Worm (Caenorhabditis elegans) whole organism, young adult: ENCODE results near the gene taf-10.
A peak's percentile ranks its signal among the peaks of the same experiment; 100 is the strongest.

Experiments used
- B0261.1 ChIP-seq: sonication (generic microtip); optimal IDR thresholded peaks from 2 replicates; lab custom pipeline; 2016; ENCODE audit warnings: mild to moderate bottlenecking, missing genetic modification characterization, moderate library complexity, missing compliant biosample characterization
- B0336.3 ChIP-seq: fragments of 200-800 bp; sonication (Bioruptor generic); IDR thresholded peaks from 2 replicates; pipeline ENCODE4 v1.3.6; 2022; ENCODE audit warnings: missing genetic modification characterization, missing compliant biosample characterization
- C06A6.2 ChIP-seq: fragments of 200-800 bp; sonication (Bioruptor generic); conservative IDR thresholded peaks from 2 replicates; pipeline ENCODE4 v1.3.6; 2022; ENCODE audit warnings: missing genetic modification characterization, missing compliant biosample characterization
- D2030.7 ChIP-seq: fragments of 200-800 bp; sonication (Bioruptor generic); IDR thresholded peaks from 2 replicates; pipeline ENCODE4 v1.3.6; 2022; ENCODE audit warnings: missing genetic modification reagents, missing genetic modification characterization, missing compliant biosample characterization
- F22D6.2 ChIP-seq: sonication (generic microtip); optimal IDR thresholded peaks from 2 replicates; lab custom pipeline; 2016; ENCODE audit warnings: mild to moderate bottlenecking, missing genetic modification characterization, missing compliant biosample characterization
- F33H1.4 ChIP-seq: fragments of 200-800 bp; sonication (Bioruptor generic); IDR thresholded peaks from 2 replicates; pipeline ENCODE4 v1.3.6; 2022; ENCODE audit warnings: missing genetic modification reagents, missing genetic modification characterization, missing compliant biosample characterization
- F49E8.2 ChIP-seq: sonication (generic microtip); optimal IDR thresholded peaks from 3 replicates; lab custom pipeline; 2017; ENCODE audit warnings: missing genetic modification characterization, mild to moderate bottlenecking, missing compliant biosample characterization, antibody characterized with exemption, moderate library complexity; ENCODE audit not compliant: insufficient read depth
- F55B11.4 ChIP-seq: sonication (generic microtip); optimal IDR thresholded peaks from 2 replicates; lab custom pipeline; 2016; ENCODE audit warnings: missing compliant biosample characterization, missing genetic modification characterization, borderline replicate concordance; ENCODE audit not compliant: insufficient read depth
- Y53G8AR.9 ChIP-seq: fragments of 200-800 bp; sonication (Bioruptor generic); conservative IDR thresholded peaks from 2 replicates; pipeline ENCODE4 v1.3.6; 2022; ENCODE audit warnings: missing genetic modification reagents, missing genetic modification characterization, missing compliant biosample characterization
- aptf-2 ChIP-seq: fragments of 200-800 bp; sonication (Bioruptor generic); conservative IDR thresholded peaks from 2 replicates; pipeline ENCODE4 v1.3.6; 2022; ENCODE audit warnings: missing genetic modification reagents, missing genetic modification characterization, missing compliant biosample characterization
- aptf-3 ChIP-seq: fragments of 200-800 bp; sonication (Bioruptor generic); IDR thresholded peaks from 2 replicates; pipeline ENCODE4 v1.3.6; 2022; ENCODE audit warnings: missing genetic modification characterization, missing compliant biosample characterization
- attf-6 ChIP-seq: fragments of 200-800 bp; sonication (Bioruptor generic); IDR thresholded peaks from 2 replicates; pipeline ENCODE4 v1.3.6; 2022; ENCODE audit warnings: missing genetic modification reagents, missing genetic modification characterization, missing compliant biosample characterization
- ccch-3 ChIP-seq: fragments of 200-800 bp; sonication (Bioruptor generic); optimal IDR thresholded peaks from 2 replicates; lab custom pipeline; 2018; ENCODE audit warnings: mild to moderate bottlenecking, missing genetic modification characterization, missing compliant biosample characterization
- cebp-1 ChIP-seq, 2 experiments: fragments of 200-800 bp in 1 of 2; sonication (Bioruptor generic) in 1 of 2; sonication (generic microtip) in 1 of 2; IDR thresholded peaks in 1 of 2; optimal IDR thresholded peaks in 1 of 2; 2 replicates each; pipeline versions ENCODE4 v1.3.6 to Lab custom; 2017 to 2022; ENCODE audit warnings: missing compliant biosample characterization in 2 of 2, missing genetic modification characterization in 2 of 2, mild to moderate bottlenecking in 1 of 2, missing genetic modification reagents in 1 of 2, moderate library complexity in 1 of 2
- cebp-2 ChIP-seq: fragments of 200-800 bp; sonication (Bioruptor generic); IDR thresholded peaks from 2 replicates; pipeline ENCODE4 v1.3.6; 2022; ENCODE audit warnings: missing genetic modification characterization, missing compliant biosample characterization
- ceh-91 ChIP-seq: fragments of 200-800 bp; sonication (Bioruptor generic); IDR thresholded peaks from 2 replicates; pipeline ENCODE4 v1.3.6; 2022; ENCODE audit warnings: missing genetic modification reagents, missing genetic modification characterization, missing compliant biosample characterization
- chd-7 ChIP-seq: sonication (generic microtip); optimal IDR thresholded peaks from 2 replicates; lab custom pipeline; 2016; ENCODE audit warnings: mild to moderate bottlenecking, missing genetic modification characterization, moderate library complexity, missing compliant biosample characterization
- die-1 ChIP-seq: sonication (generic microtip); optimal IDR thresholded peaks from 2 replicates; lab custom pipeline; 2016; ENCODE audit warnings: missing genotype, mild to moderate bottlenecking, missing genetic modification characterization, missing compliant biosample characterization
- dpff-1 ChIP-seq: sonication (generic microtip); optimal IDR thresholded peaks from 2 replicates; lab custom pipeline; 2017; ENCODE audit warnings: mild to moderate bottlenecking, missing genetic modification characterization, missing compliant biosample characterization
- dpl-1 ChIP-seq: fragments of 150-350 bp; optimal IDR thresholded peaks from 2 replicates; lab custom pipeline; 2014; ENCODE audit warnings: missing biosample characterization, missing genetic modification reagents, missing genetic modification characterization
- efl-1 ChIP-seq: fragments of 150-350 bp; optimal IDR thresholded peaks from 2 replicates; lab custom pipeline; 2014; ENCODE audit warnings: missing biosample characterization, missing genetic modification reagents, missing genetic modification characterization
- ets-4 ChIP-seq: fragments of 200-800 bp; sonication (Bioruptor generic); optimal IDR thresholded peaks from 2 replicates; lab custom pipeline; 2018; ENCODE audit warnings: mild to moderate bottlenecking, missing genetic modification characterization, missing compliant biosample characterization
- hmg-1.2 ChIP-seq: fragments of 200-800 bp; sonication (Bioruptor generic); IDR thresholded peaks from 2 replicates; pipeline ENCODE4 v1.3.6; 2022; ENCODE audit warnings: missing genetic modification reagents, missing genetic modification characterization, missing compliant biosample characterization
- hmg-20 ChIP-seq: fragments of 200-800 bp; sonication (Bioruptor generic); IDR thresholded peaks from 2 replicates; pipeline ENCODE4 v1.3.6; 2022; ENCODE audit warnings: missing genetic modification reagents, missing genetic modification characterization, missing compliant biosample characterization
- hsf-1 ChIP-seq: fragments of 200-800 bp; sonication (Bioruptor generic); IDR thresholded peaks from 2 replicates; pipeline ENCODE4 v1.3.6; 2022; ENCODE audit warnings: missing genetic modification reagents, missing genetic modification characterization, missing compliant biosample characterization
- lin-35 ChIP-seq, 3 experiments: fragments of 150-350 bp in 2 of 3; sonication (generic microtip) in 1 of 3; optimal IDR thresholded peaks; 2 replicates each; lab custom pipeline; 2014 to 2018; ENCODE audit warnings: missing biosample characterization in 3 of 3, missing genetic modification characterization in 3 of 3, missing genetic modification reagents in 3 of 3
- lsl-1 ChIP-seq: fragments of 200-800 bp; sonication (Bioruptor generic); optimal IDR thresholded peaks from 2 replicates; lab custom pipeline; 2018; ENCODE audit warnings: mild to moderate bottlenecking, missing genetic modification characterization, moderate library complexity, missing compliant biosample characterization
- madf-10 ChIP-seq: sonication (generic microtip); optimal IDR thresholded peaks from 2 replicates; lab custom pipeline; 2016; ENCODE audit warnings: mild to moderate bottlenecking, missing genetic modification characterization, missing compliant biosample characterization
- madf-6 ChIP-seq: fragments of 200-800 bp; sonication (Bioruptor generic); IDR thresholded peaks from 2 replicates; pipeline ENCODE4 v1.3.6; 2022; ENCODE audit warnings: missing genetic modification reagents, missing genetic modification characterization, missing compliant biosample characterization
- madf-8 ChIP-seq: fragments of 200-800 bp; sonication (Bioruptor generic); conservative IDR thresholded peaks from 2 replicates; pipeline ENCODE4 v1.3.6; 2022; ENCODE audit warnings: missing genetic modification reagents, missing genetic modification characterization, missing compliant biosample characterization
- mxl-1 ChIP-seq: sonication (generic microtip); optimal IDR thresholded peaks from 2 replicates; lab custom pipeline; 2016; ENCODE audit warnings: missing genetic modification characterization, missing compliant biosample characterization
- nhr-80 ChIP-seq: sonication (generic microtip); optimal IDR thresholded peaks from 2 replicates; lab custom pipeline; 2016; ENCODE audit warnings: missing genetic modification characterization, missing compliant biosample characterization
- repo-1 ChIP-seq: sonication (generic microtip); optimal IDR thresholded peaks from 2 replicates; lab custom pipeline; 2017; ENCODE audit warnings: mild to moderate bottlenecking, missing genetic modification characterization, missing compliant biosample characterization
- snpc-1.1 ChIP-seq: sonication (generic microtip); optimal IDR thresholded peaks from 2 replicates; lab custom pipeline; 2017; ENCODE audit warnings: missing genetic modification characterization, mild to moderate bottlenecking, missing compliant biosample characterization, antibody characterized with exemption, moderate library complexity, missing genotype, missing genetic modification reagents; ENCODE audit not compliant: insufficient read depth
- somi-1 ChIP-seq: fragments of 200-800 bp; sonication (Bioruptor generic); optimal IDR thresholded peaks from 2 replicates; lab custom pipeline; 2018; ENCODE audit warnings: mild to moderate bottlenecking, missing genetic modification characterization, missing compliant biosample characterization
- unc-130 ChIP-seq: sonication (generic microtip); optimal IDR thresholded peaks from 2 replicates; lab custom pipeline; 2016; ENCODE audit warnings: missing genetic modification reagents, missing genetic modification characterization, missing compliant biosample characterization
- unc-62 ChIP-seq: fragments of 150-350 bp; optimal IDR thresholded peaks from 2 replicates; lab custom pipeline; 2014; ENCODE audit warnings: missing biosample characterization, missing genetic modification reagents, missing genetic modification characterization
- xnd-1 ChIP-seq: sonication (generic microtip); optimal IDR thresholded peaks from 2 replicates; lab custom pipeline; 2016; ENCODE audit warnings: missing genotype, missing genetic modification reagents, missing genetic modification characterization, missing compliant biosample characterization
- ztf-25 ChIP-seq: fragments of 200-800 bp; sonication (Bioruptor generic); IDR thresholded peaks from 2 replicates; pipeline ENCODE4 v1.3.6; 2022; ENCODE audit warnings: missing genetic modification reagents, missing genetic modification characterization, missing compliant biosample characterization
- ztf-26 ChIP-seq: sonication (generic microtip); optimal IDR thresholded peaks from 2 replicates; lab custom pipeline; 2017; ENCODE audit warnings: missing genetic modification characterization, missing compliant biosample characterization

The taf-10 gene

ce11 chrV:4637153-4637552 is 49.8 kb upstream of the taf-10 start:
- peak; percentile 89 for TF ChIP-seq efl-1 (GFP tag; lab: Kevin White, UChicago)
- peak; percentile 41; the same call in 1 of the 2 replicates for TF ChIP-seq ceh-91 (GFP tag; lab: Robert Waterston, UW)
- peak; percentile 75 for TF ChIP-seq madf-8 (GFP tag; lab: Robert Waterston, UW)
- peak; percentile 36 for TF ChIP-seq lsl-1 (GFP tag; lab: Kevin White, UChicago)
- peak; percentile 61 for TF ChIP-seq xnd-1 (tag; lab: Kevin White, UChicago)
- 0 out of 2 replicates have a peak, but pooled peaks have one; percentile 13 for TF ChIP-seq aptf-2 (GFP tag; lab: Robert Waterston, UW)
- TF ChIP-seq F55B11.4 (tag; lab: Kevin White, UChicago): no peak
- peak; percentile 88 for TF ChIP-seq madf-6 (GFP tag; lab: Robert Waterston, UW)
- TF ChIP-seq D2030.7 (GFP tag; lab: Robert Waterston, UW): peak; percentile 49; the same call in 1 of the 2 replicates
- 0 out of 2 replicates have a peak, but pooled peaks have one; percentile 12 for TF ChIP-seq F33H1.4 (GFP tag; lab: Robert Waterston, UW)
- TF ChIP-seq ets-4 (GFP tag; lab: Kevin White, UChicago): no peak
- no peak for TF ChIP-seq chd-7 (tag; lab: Kevin White, UChicago)
- 0 out of 2 replicates have a peak, but pooled peaks have one; percentile 10 for TF ChIP-seq hsf-1 (GFP tag; lab: Robert Waterston, UW)
- no peak for TF ChIP-seq attf-6 (GFP tag; lab: Robert Waterston, UW)
- TF ChIP-seq cebp-2 (GFP tag; lab: Robert Waterston, UW): no peak
- peak; percentile 44 for TF ChIP-seq dpl-1 (GFP tag; lab: Kevin White, UChicago)
- peak; percentile 26; the same call in 1 of the 2 replicates for TF ChIP-seq hmg-1.2

DNA sequence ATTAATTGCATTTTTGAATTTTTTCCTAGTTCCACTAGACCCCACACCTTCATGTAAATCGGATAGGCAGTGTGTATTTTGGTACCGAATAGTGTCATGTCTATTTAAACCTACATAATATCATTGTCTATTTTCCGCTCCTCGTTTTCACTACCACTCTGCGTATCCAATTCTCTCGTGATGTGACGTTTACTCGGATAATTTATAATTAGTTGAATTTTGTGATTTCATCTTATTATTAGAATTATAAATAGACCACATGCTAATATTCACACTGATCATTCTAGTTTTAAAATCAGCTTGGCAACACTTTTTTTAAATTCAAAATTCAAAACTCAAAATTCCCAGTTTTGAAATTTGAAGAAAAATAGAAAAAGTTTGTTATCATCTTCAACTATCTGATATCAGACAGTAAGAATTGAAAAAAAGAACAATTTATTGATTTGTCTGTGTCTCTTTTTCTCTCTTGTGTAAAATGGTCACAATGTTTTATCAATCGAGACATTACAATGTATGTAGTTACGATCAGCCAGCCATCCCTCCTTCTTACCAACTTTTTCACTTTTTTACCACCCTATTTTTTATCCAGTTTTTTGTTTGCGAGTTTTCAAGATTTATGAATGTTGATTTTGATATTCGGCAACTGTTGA is 46.3 kb upstream of the taf-10 start:
- TF ChIP-seq nhr-80 (tag; lab: Kevin White, UChicago): peak; percentile 32
- TF ChIP-seq attf-6 (GFP tag; lab: Robert Waterston, UW): no peak
- TF ChIP-seq dpff-1 (tag; lab: Kevin White, UChicago): no peak
- no peak for TF ChIP-seq F49E8.2 (tag; lab: Kevin White, UChicago)
- no peak for TF ChIP-seq F22D6.2 (tag; lab: Kevin White, UChicago)
- no peak for TF ChIP-seq ztf-26 (tag; lab: Kevin White, UChicago)
- no peak for TF ChIP-seq repo-1
- TF ChIP-seq ceh-91 (GFP tag; lab: Robert Waterston, UW): no peak

DNA sequence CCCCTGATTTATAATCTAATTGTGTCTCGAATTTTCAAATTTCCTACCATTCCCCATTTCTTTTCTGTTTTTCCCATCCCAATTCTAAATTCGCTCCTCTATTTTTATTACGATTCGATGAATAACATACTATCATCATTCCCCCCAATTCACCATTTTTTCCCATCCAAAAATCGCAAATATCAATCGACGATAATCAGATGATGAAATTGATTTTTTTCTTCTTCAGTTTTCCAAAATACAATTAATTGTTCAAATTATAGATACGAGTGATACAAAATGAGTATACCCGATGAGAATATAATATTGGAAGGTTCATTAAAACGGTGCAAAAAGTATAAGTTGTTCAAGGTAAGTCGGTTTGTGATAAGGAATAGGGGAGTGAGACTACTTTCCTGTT is 44.2 kb upstream of the taf-10 start, which contains the start of gene soc-1:
soc-1 (plus strand) TSS at position 262 of the 400 bp plus-strand sequence.
- no peak for TF ChIP-seq die-1 (tag; lab: Kevin White, UChicago)
- no peak for TF ChIP-seq madf-10 (tag; lab: Kevin White, UChicago)
- no peak for TF ChIP-seq hmg-20 (GFP tag; lab: Robert Waterston, UW)
- TF ChIP-seq hsf-1 (GFP tag; lab: Robert Waterston, UW): no peak
- TF ChIP-seq unc-62: no peak
- no peak for TF ChIP-seq B0336.3 (GFP tag; lab: Robert Waterston, UW)
- TF ChIP-seq lin-35 (GFP tag; optimal IDR thresholded peaks at IDR 0.05; lab: Kevin White, UChicago): no peak
- no peak for TF ChIP-seq ztf-25 (GFP tag; lab: Robert Waterston, UW)
- no peak for TF ChIP-seq ccch-3
- no peak for TF ChIP-seq aptf-3 (GFP tag; lab: Robert Waterston, UW)
- no peak for TF ChIP-seq mxl-1
- TF ChIP-seq snpc-1.1: no peak
- no peak for TF ChIP-seq cebp-1 (GFP tag; IDR thresholded peaks at IDR 0.05; lab: Robert Waterston, UW)
- no peak for TF ChIP-seq cebp-1 (tag; optimal IDR thresholded peaks at IDR 0.05; lab: Kevin White, UChicago)
- no peak for TF ChIP-seq Y53G8AR.9
- TF ChIP-seq unc-130 (GFP tag; lab: Kevin White, UChicago): no peak
- TF ChIP-seq C06A6.2: no peak
- TF ChIP-seq B0261.1 (tag; lab: Kevin White, UChicago): no peak
- no peak for TF ChIP-seq somi-1 (GFP tag; lab: Kevin White, UChicago)
- no peak for TF ChIP-seq dpff-1 (tag; lab: Kevin White, UChicago)
